Worm (Caenorhabditis elegans) whole organism, dauer: ENCODE data around the gene fbxa-150.
"Not testable (repeated sequence)": the region's sequence is repeated elsewhere in the genome, so short reads cannot be mapped to it uniquely, and the experiment has no call there.

Experiments
- unc-62 ChIP-seq: sonication (generic microtip); optimal IDR thresholded peaks from 2 replicates; lab custom pipeline; 2017; ENCODE audit warnings: missing biosample characterization, missing genetic modification reagents, missing genetic modification characterization

The fbxa-150 gene

DNA sequence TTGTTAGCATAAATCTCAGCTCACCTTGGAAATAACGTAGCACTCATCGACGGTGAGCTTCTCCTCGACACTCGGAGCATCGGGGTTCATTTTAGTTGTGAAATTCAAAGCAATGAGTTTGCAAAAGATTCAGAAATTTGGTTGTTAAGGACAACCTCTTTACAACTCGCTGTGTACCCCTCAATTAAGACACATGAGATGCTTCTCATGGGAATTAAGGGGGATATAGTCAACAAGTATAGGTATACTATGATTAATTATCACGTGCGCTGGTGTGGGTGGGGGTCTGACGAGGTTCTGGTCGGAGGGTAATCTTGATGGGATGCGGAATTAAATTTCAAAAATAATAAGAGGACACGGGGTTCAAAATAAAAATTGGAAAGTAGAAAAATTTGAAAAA lies 22.0 kb upstream of the fbxa-150 start, which contains the start of gene dct-14:
dct-14 (minus strand) TSS at position 101 of the 400 bp plus-strand sequence.
- no peak for TF ChIP-seq unc-62 (GFP tag; lab: Kevin White, UChicago)

DNA sequence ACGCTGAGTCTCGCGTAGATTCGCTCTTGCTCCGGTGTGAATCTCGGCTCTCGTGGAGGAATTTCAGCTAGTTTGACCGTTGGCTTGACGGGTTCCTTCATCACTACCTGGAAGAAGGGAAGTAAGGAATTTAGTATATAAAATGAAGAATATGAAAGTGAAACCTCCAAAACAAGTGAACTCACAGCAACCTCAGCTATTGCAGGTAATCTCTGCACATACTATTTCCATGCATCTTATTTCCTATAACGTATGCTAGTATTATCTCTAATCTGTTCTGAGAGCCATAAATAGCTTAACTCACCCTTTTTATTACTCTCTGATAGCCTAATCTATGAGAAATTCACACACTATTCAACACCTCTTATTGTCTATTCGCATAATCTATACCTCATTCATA lies 17.4 kb upstream of the fbxa-150 start, which contains the start of gene Y38H6C.4:
Y38H6C.4 (minus strand) TSS at position 101 of the 400 bp plus-strand sequence.
- TF ChIP-seq unc-62 (GFP tag; lab: Kevin White, UChicago), result no peak

DNA sequence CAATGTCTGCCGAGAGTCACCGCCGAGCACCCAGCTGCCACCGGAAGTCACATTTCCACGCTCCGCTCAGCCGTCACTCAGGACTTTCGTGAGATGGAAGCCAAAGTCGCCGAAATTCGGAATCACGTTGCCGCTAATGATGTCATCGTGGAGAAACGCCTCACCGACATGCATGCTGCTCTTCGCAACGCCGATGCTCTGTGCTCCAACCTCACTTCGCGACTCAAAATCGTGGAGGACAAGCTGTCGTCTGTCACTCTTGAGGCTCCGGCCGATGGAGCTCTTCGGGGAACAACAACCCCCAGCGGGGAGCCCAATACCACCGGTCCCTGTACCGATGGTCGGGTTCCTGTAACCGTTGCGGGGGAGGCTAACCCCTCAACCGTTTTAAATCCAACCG lies 15.9 kb upstream of the fbxa-150 start:
- no peak for TF ChIP-seq unc-62 (GFP tag; lab: Kevin White, UChicago)

- TF ChIP-seq unc-62 (GFP tag; lab: Kevin White, UChicago), result no peak
Measured at ce11 chrV:20509427-20509826, 13.0 kb upstream of the fbxa-150 start.

DNA sequence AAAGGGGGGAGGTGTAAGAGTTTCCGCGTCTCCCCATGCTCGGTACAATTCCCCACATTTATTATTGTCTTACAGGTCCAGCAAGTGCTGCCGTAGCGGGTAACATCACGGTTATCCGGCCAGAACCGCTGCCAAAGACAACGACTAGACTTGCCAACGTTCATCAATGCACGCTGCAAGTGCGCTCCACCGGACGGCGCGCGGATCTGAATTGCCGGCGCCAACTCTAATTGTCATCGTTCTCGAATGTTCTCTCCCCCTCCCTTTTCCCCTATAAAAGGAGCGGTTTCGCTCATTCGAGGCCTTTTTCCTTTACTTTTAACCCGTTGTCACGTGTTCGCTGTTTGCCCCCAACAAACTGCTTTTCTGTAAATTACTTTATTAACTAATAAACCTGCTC lies 8.7 kb upstream of the fbxa-150 start, which contains the start of gene Y38H6C.8:
Y38H6C.8 (plus strand) TSS at position 301 of the 400 bp plus-strand sequence.
- not testable (repeated sequence) for TF ChIP-seq unc-62 (GFP tag; lab: Kevin White, UChicago)

DNA sequence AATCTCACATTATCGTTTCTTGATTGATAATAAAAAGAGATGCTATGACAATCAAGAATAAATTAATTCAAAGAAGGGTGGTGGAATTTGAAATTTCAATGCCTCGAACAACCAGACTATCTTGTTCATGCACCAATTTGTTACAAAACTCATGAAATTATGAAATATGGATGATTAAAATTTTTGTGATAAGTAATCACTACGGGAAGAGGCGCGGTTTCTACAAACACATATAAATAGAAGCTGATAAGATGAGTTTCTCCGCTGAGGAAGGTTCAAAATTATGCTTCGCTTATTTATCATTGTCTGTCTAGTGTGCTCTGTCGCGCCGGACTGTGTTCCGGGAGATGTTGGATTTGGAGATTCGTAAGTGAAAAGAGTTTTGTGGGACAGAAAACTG lies 7.9 kb upstream of the fbxa-150 start:
- TF ChIP-seq unc-62 (GFP tag; lab: Kevin White, UChicago), result no peak

DNA sequence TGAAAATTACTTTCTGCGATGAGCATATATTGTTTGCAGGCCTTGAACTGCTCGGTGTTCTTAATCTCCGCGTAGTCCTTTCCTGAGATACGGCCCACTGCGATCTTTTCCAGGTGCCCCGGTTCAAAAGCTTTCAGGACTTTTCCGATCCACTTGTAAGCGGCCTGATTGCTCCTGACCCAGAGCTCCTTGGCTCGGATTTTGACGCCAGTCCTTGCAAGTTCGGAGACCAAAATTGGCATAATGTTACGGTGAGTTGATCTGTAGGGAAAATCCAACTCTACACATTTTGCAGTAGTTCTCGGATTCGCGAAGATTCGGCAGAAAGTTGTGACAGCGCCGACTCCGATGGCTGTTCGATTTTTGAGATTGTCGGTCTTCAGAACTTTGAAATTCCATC lies 5.4 kb upstream of the fbxa-150 start:
- no peak for TF ChIP-seq unc-62 (GFP tag; lab: Kevin White, UChicago)

- no peak for TF ChIP-seq unc-62 (GFP tag; lab: Kevin White, UChicago)
Measured at ce11 chrV:20518927-20519326, 3.5 kb upstream of the fbxa-150 start, which contains the start of gene Y38H6C.25. Gene Y38H6C.25 (plus strand): TSS chrV:20519227.

- TF ChIP-seq unc-62 (GFP tag; lab: Kevin White, UChicago), result no peak
Measured at ce11 chrV:20525816-20526459, 3.5 kb downstream of the fbxa-150 start, which contains the start of the genes srh-166 and Y38H6C.24. Gene srh-166 (minus strand): TSS chrV:20525866. Gene Y38H6C.24 (plus strand): TSS chrV:20526435.

- no peak for TF ChIP-seq unc-62 (GFP tag; lab: Kevin White, UChicago)
Measured at ce11 chrV:20527493-20527892, 5.1 kb downstream of the fbxa-150 start, which contains the start of gene Y38H6C.13. Gene Y38H6C.13 (plus strand): TSS chrV:20527793.

DNA sequence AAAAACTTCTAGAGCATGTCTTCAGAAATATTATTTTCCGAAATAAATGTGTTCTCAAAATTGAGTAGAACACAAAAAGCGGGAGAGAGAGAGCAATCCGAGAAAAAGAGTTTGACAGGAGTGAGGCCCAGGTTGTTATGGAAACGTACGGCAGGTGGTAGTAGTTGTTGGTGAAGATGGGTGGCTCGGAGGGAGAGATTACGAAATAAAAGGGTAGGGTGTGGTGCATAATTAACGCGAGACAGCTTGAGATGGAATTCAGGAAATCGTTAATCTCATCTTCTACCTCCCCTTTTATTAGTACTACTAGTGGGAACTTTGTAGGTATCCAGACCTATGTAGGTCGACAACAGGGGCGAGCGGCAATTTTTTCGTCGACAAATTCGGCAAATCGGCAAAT lies 11.7 kb downstream of the fbxa-150 start, which contains the start of gene famh-161:
famh-161 (minus strand) TSS at position 101 of the 400 bp plus-strand sequence.
- TF ChIP-seq unc-62 (GFP tag; lab: Kevin White, UChicago), result no peak

DNA sequence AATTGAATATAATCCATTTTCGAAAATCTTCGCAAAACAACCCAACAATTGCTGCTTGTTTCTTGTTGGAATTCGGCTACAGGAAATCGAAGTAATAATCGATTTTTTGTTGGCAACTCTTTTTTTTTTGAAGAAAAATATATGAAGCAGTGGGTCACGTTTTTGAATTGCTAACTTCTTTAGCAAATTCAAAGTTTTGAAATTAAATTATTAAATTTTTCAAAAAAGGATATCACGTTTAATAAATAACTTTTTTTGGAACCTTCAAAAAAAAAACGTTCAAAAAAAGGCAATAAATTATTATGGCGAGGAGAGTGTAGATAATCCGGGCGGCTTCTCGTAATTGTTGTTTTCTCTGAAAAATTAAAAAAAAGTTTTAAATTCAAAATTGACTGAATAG lies 13.8 kb downstream of the fbxa-150 start, which contains the start of gene Y38H6C.15:
Y38H6C.15 (minus strand) TSS at position 101 of the 400 bp plus-strand sequence.
- TF ChIP-seq unc-62 (GFP tag; lab: Kevin White, UChicago), result no peak

ce11 chrV:20539055-20539454 lies 16.7 kb downstream of the fbxa-150 start, which contains the start of gene Y38H6C.16:
Gene Y38H6C.16 (minus strand): TSS chrV:20539347.
- TF ChIP-seq unc-62 (GFP tag; lab: Kevin White, UChicago), result no peak

ce11 chrV:20544092-20544491 lies 21.7 kb downstream of the fbxa-150 start, which contains the start of gene slc-36.3:
Gene slc-36.3 (minus strand): TSS chrV:20544192.
- no peak for TF ChIP-seq unc-62 (GFP tag; lab: Kevin White, UChicago)

ce11 chrV:20544610-20545009 lies 22.2 kb downstream of the fbxa-150 start:
- TF ChIP-seq unc-62 (GFP tag; lab: Kevin White, UChicago), result no peak

ce11 chrV:20545742-20546141 lies 23.3 kb downstream of the fbxa-150 start:
- TF ChIP-seq unc-62 (GFP tag; lab: Kevin White, UChicago), result no peak
